Fruit fly (Drosophila melanogaster) whole organism, embryonic: ENCODE measurements around the gene Cpr30F.
A peak's percentile ranks its signal among the peaks of the same experiment; 100 is the strongest.

Experiments
- ATbp ChIP-seq: fragments of 200-800 bp; sonication (Bioruptor generic); optimal IDR thresholded peaks from 2 replicates; lab custom pipeline; 2017; ENCODE audit warnings: missing biosample characterization, mild to moderate bottlenecking, missing genetic modification characterization, missing genetic modification reagents
- BEAF-32 ChIP-seq: fragments of 200-800 bp; sonication (Bioruptor generic); optimal IDR thresholded peaks from 3 replicates; lab custom pipeline; 2017; ENCODE audit warnings: missing biosample characterization, missing genetic modification characterization, mild to moderate bottlenecking, moderate library complexity, missing genetic modification reagents
- CG1024 ChIP-seq: fragments of 200-800 bp; sonication (Bioruptor generic); IDR thresholded peaks from 2 replicates; pipeline ENCODE4 v1.3.6; 2022; ENCODE audit warnings: missing biosample characterization, missing genetic modification characterization
- CG10267 ChIP-seq: fragments of 200-800 bp; sonication (Bioruptor generic); optimal IDR thresholded peaks from 2 replicates; lab custom pipeline; 2018; ENCODE audit warnings: missing biosample characterization, mild to moderate bottlenecking, missing genetic modification characterization, moderate library complexity
- CG11093 ChIP-seq: fragments of 200-800 bp; sonication (Bioruptor generic); IDR thresholded peaks from 3 replicates; pipeline ENCODE4 v1.3.6; 2022; ENCODE audit warnings: missing biosample characterization, missing genetic modification characterization
- CG13424 ChIP-seq: fragments of 200-800 bp; sonication (Bioruptor generic); optimal IDR thresholded peaks from 2 replicates; lab custom pipeline; 2019; ENCODE audit warnings: missing biosample characterization, mild to moderate bottlenecking, missing genetic modification characterization, moderate library complexity
- CG15269 ChIP-seq: fragments of 200-800 bp; sonication (Bioruptor generic); optimal IDR thresholded peaks from 2 replicates; lab custom pipeline; 2018; ENCODE audit warnings: missing biosample characterization, mild to moderate bottlenecking, missing genetic modification characterization, moderate library complexity
- CG15479 ChIP-seq: fragments of 200-800 bp; sonication (Bioruptor generic); optimal IDR thresholded peaks from 3 replicates; lab custom pipeline; 2019; ENCODE audit warnings: missing biosample characterization, mild to moderate bottlenecking, missing genetic modification characterization, moderate library complexity
- CG16863 ChIP-seq: fragments of 200-800 bp; sonication (Bioruptor generic); optimal IDR thresholded peaks from 3 replicates; lab custom pipeline; 2016; ENCODE audit warnings: missing biosample characterization, missing genetic modification characterization
- CG17802 ChIP-seq: fragments of 200-800 bp; sonication (Bioruptor generic); optimal IDR thresholded peaks from 2 replicates; lab custom pipeline; 2018; ENCODE audit warnings: missing biosample characterization, mild to moderate bottlenecking, missing genetic modification characterization, moderate library complexity
- CG2116 ChIP-seq: fragments of 200-800 bp; sonication (Bioruptor generic); optimal IDR thresholded peaks from 3 replicates; lab custom pipeline; 2018; ENCODE audit warnings: missing biosample characterization, mild to moderate bottlenecking, missing genetic modification characterization
- CG2199 ChIP-seq: fragments of 200-800 bp; sonication (Bioruptor generic); IDR thresholded peaks from 3 replicates; pipeline ENCODE4 v1.3.6; 2022; ENCODE audit warnings: missing biosample characterization, missing genetic modification characterization
- CG32532 ChIP-seq: fragments of 200-800 bp; sonication (Bioruptor generic); IDR thresholded peaks from 2 replicates; pipeline ENCODE4 v1.3.6; 2022; ENCODE audit warnings: missing biosample characterization, missing genetic modification characterization
- CG32767 ChIP-seq: fragments of 200-800 bp; sonication (Bioruptor generic); IDR thresholded peaks from 2 replicates; pipeline ENCODE4 v1.3.6; 2022; ENCODE audit warnings: missing biosample characterization, missing genetic modification characterization
- CG33557 ChIP-seq: fragments of 200-800 bp; sonication (Bioruptor generic); optimal IDR thresholded peaks from 2 replicates; lab custom pipeline; 2019; ENCODE audit warnings: missing biosample characterization, mild to moderate bottlenecking, missing genetic modification characterization, moderate library complexity
- CG4328 ChIP-seq: fragments of 200-800 bp; sonication (Bioruptor generic); optimal IDR thresholded peaks from 3 replicates; lab custom pipeline; 2017; ENCODE audit warnings: missing biosample characterization, missing genetic modification reagents, missing genetic modification characterization
- CG4617 ChIP-seq: fragments of 200-800 bp; sonication (Bioruptor generic); optimal IDR thresholded peaks from 3 replicates; lab custom pipeline; 2016; ENCODE audit warnings: missing biosample characterization, missing genetic modification characterization, borderline replicate concordance
- CG6175 ChIP-seq: fragments of 200-800 bp; sonication (Bioruptor generic); IDR thresholded peaks from 3 replicates; pipeline ENCODE4 v1.3.6; 2022; ENCODE audit warnings: missing biosample characterization, missing genetic modification characterization
- CG7372 ChIP-seq: fragments of 200-800 bp; sonication (Bioruptor generic); IDR thresholded peaks from 2 replicates; pipeline ENCODE4 v1.3.6; 2022; ENCODE audit warnings: missing biosample characterization, missing genetic modification characterization
- CG8089 ChIP-seq: fragments of 200-800 bp; sonication (Bioruptor generic); optimal IDR thresholded peaks from 3 replicates; lab custom pipeline; 2016; ENCODE audit warnings: missing biosample characterization, missing genetic modification characterization
- CG8944 ChIP-seq: fragments of 200-800 bp; sonication (Bioruptor generic); optimal IDR thresholded peaks from 3 replicates; lab custom pipeline; 2016; ENCODE audit warnings: missing biosample characterization, missing genetic modification characterization
- Chrac-16 ChIP-seq: fragments of 200-800 bp; sonication (Bioruptor generic); optimal IDR thresholded peaks from 3 replicates; lab custom pipeline; 2016; ENCODE audit warnings: missing biosample characterization, missing genetic modification characterization
- D ChIP-seq, 2 experiments: fragments of 200-800 bp in 1 of 2; fragments of >200 bp in 1 of 2; sonication (Bioruptor generic) in 1 of 2; optimal IDR thresholded peaks; 2 replicates in 1 of 2; 3 replicates in 1 of 2; lab custom pipeline; 2017; ENCODE audit warnings: mild to moderate bottlenecking in 1 of 2, missing biosample characterization in 1 of 2, missing genetic modification characterization in 1 of 2, missing genetic modification reagents in 1 of 2
- Dp ChIP-seq: fragments of 200-800 bp; sonication (Bioruptor generic); optimal IDR thresholded peaks from 2 replicates; lab custom pipeline; 2018; ENCODE audit warnings: missing biosample characterization, mild to moderate bottlenecking, missing genetic modification characterization, moderate library complexity
- Gug ChIP-seq: fragments of 200-800 bp; sonication (Bioruptor generic); IDR thresholded peaks from 4 replicates; pipeline ENCODE4 v1.3.6; 2022; ENCODE audit warnings: missing biosample characterization, missing genetic modification characterization
- HLHmδ ChIP-seq: fragments of 200-800 bp; sonication (Bioruptor generic); optimal IDR thresholded peaks from 2 replicates; lab custom pipeline; 2018; ENCODE audit warnings: missing biosample characterization, mild to moderate bottlenecking, missing genetic modification characterization, moderate library complexity
- Hr51 ChIP-seq, 2 experiments: fragments of 200-800 bp; sonication (Bioruptor generic); optimal IDR thresholded peaks; 2 replicates in 1 of 2; 3 replicates in 1 of 2; lab custom pipeline; 2016 to 2018; ENCODE audit warnings: missing biosample characterization in 2 of 2, missing genetic modification characterization in 2 of 2, mild to moderate bottlenecking in 1 of 2, moderate library complexity in 1 of 2
- Lhr ChIP-seq: fragments of 200-800 bp; sonication (Bioruptor generic); optimal IDR thresholded peaks from 3 replicates; lab custom pipeline; 2017; ENCODE audit warnings: mild to moderate bottlenecking, missing biosample characterization, missing genetic modification reagents, missing genetic modification characterization
- MESR4 ChIP-seq: fragments of 200-800 bp; sonication (Bioruptor generic); optimal IDR thresholded peaks from 2 replicates; lab custom pipeline; 2018; ENCODE audit warnings: missing biosample characterization, mild to moderate bottlenecking, missing genetic modification characterization, moderate library complexity
- Oli ChIP-seq: fragments of 200-800 bp; sonication (Bioruptor generic); optimal IDR thresholded peaks from 2 replicates; lab custom pipeline; 2018; ENCODE audit warnings: missing biosample characterization, mild to moderate bottlenecking, missing genetic modification characterization, moderate library complexity
- Ravus ChIP-seq: fragments of 200-800 bp; sonication (Bioruptor generic); IDR thresholded peaks from 2 replicates; pipeline ENCODE4 v1.3.6; 2022; ENCODE audit warnings: missing biosample characterization, missing genetic modification characterization
- Taf1 ChIP-seq: fragments of 200-800 bp; sonication (Bioruptor generic); IDR thresholded peaks from 2 replicates; pipeline ENCODE4 v1.3.6; 2022; ENCODE audit warnings: missing biosample characterization, missing genetic modification characterization
- Vsx1 ChIP-seq: fragments of 200-800 bp; sonication (Bioruptor generic); optimal IDR thresholded peaks from 2 replicates; lab custom pipeline; 2017; ENCODE audit warnings: missing biosample characterization, mild to moderate bottlenecking, missing genetic modification characterization, missing genetic modification reagents
- cg ChIP-seq: fragments of 200-800 bp; sonication (Bioruptor generic); optimal IDR thresholded peaks from 3 replicates; lab custom pipeline; 2019; ENCODE audit warnings: missing biosample characterization, mild to moderate bottlenecking, missing genetic modification characterization, moderate library complexity
- chn ChIP-seq: fragments of 200-800 bp; sonication (Bioruptor generic); optimal IDR thresholded peaks from 2 replicates; lab custom pipeline; 2016; ENCODE audit warnings: missing biosample characterization, missing genetic modification characterization
- croc ChIP-seq: fragments of 200-800 bp; sonication (Bioruptor generic); conservative IDR thresholded peaks from 3 replicates; pipeline ENCODE4 v1.3.6; 2022; ENCODE audit warnings: missing biosample characterization, missing genetic modification characterization
- ewg ChIP-seq: fragments of 200-800 bp; sonication (Bioruptor generic); optimal IDR thresholded peaks from 3 replicates; lab custom pipeline; 2017; ENCODE audit warnings: mild to moderate bottlenecking, missing biosample characterization, missing genetic modification reagents, missing genetic modification characterization
- hb ChIP-seq: fragments of 200-800 bp; sonication (Bioruptor generic); IDR thresholded peaks from 3 replicates; pipeline ENCODE4 v1.3.6; 2022; ENCODE audit warnings: missing biosample characterization, missing genetic modification characterization; ENCODE audit not compliant: partially characterized antibody
- hth ChIP-seq: fragments of >200 bp; optimal IDR thresholded peaks from 2 replicates; lab custom pipeline; 2017; ENCODE audit warnings: inconsistent platforms
- lov ChIP-seq, 2 experiments: fragments of 200-800 bp in 1 of 2; fragments of >200 bp in 1 of 2; sonication (Bioruptor generic) in 1 of 2; IDR thresholded peaks in 1 of 2; optimal IDR thresholded peaks in 1 of 2; 2 replicates in 1 of 2; 3 replicates in 1 of 2; pipeline versions ENCODE4 v1.3.6 to Lab custom; 2017 to 2022; ENCODE audit warnings: missing biosample characterization in 1 of 2, missing genetic modification characterization in 1 of 2
- nerfin-1 ChIP-seq: fragments of 200-800 bp; sonication (Bioruptor generic); optimal IDR thresholded peaks from 3 replicates; lab custom pipeline; 2019; ENCODE audit warnings: missing biosample characterization, mild to moderate bottlenecking, missing genetic modification characterization, moderate library complexity
- peb ChIP-seq: fragments of 200-800 bp; sonication (Bioruptor generic); IDR thresholded peaks from 2 replicates; pipeline ENCODE4 v1.3.6; 2022; ENCODE audit warnings: missing biosample characterization, missing genetic modification characterization
- phol ChIP-seq: fragments of 200-800 bp; sonication (Bioruptor generic); optimal IDR thresholded peaks from 3 replicates; lab custom pipeline; 2018; ENCODE audit warnings: missing biosample characterization, mild to moderate bottlenecking, missing genetic modification characterization, moderate library complexity
- pita ChIP-seq: fragments of 200-800 bp; sonication (Bioruptor generic); optimal IDR thresholded peaks from 2 replicates; lab custom pipeline; 2017; ENCODE audit warnings: missing biosample characterization, mild to moderate bottlenecking, missing genetic modification characterization
- prd ChIP-seq, 3 experiments: fragments of >200 bp in 2 of 3; fragments of 200-800 bp in 1 of 3; sonication (Bioruptor generic) in 1 of 3; optimal IDR thresholded peaks in 2 of 3; IDR thresholded peaks in 1 of 3; 2 replicates in 2 of 3; 3 replicates in 1 of 3; pipeline versions ENCODE4 v1.3.6 to Lab custom; 2017 to 2022; ENCODE audit warnings: missing biosample characterization in 1 of 3, missing genetic modification characterization in 1 of 3
- pros ChIP-seq: fragments of 200-800 bp; sonication (Bioruptor generic); optimal IDR thresholded peaks from 3 replicates; lab custom pipeline; 2019; ENCODE audit warnings: missing biosample characterization, mild to moderate bottlenecking, missing genetic modification characterization, moderate library complexity
- ranshi ChIP-seq: fragments of 200-800 bp; sonication (Bioruptor generic); IDR thresholded peaks from 2 replicates; pipeline ENCODE4 v1.3.6; 2022; ENCODE audit warnings: missing biosample characterization, missing genetic modification characterization
- ttk ChIP-seq: fragments of 200-800 bp; sonication (Bioruptor generic); IDR thresholded peaks from 2 replicates; pipeline ENCODE4 v2.1.2; 2022; ENCODE audit warnings: missing biosample characterization, missing genetic modification characterization

The Cpr30F gene

DNA sequence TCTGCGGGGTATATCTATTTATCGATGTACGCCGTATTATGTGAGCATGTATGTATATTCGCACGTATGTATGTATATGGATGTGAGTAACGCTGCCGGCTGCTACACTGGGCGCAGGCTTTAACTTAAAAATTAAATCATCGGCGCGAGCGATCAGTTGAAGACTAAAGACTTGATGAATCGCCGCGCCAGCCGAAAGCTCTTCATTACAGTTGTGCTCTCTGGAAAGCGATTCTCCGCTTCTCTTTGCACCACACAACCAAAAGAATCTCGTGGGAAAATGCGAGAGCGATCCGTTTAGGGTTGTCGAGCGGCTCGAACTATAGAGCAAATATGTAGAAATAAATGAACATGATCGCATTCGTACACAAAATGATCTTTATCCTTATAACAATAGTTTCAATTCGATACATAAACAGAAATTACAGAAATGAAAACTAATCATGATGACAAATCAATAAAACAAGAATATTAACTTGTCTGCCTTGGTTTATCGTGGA lies 24.4 kb downstream of the Cpr30F start, which contains the start of gene CG13124 (continued):
- TF ChIP-seq Hr51 (GFP tag; optimal IDR thresholded peaks at IDR 0.05; lab: Kevin White, UChicago) = peak in 1 of 2 experiments; percentile 27
- TF ChIP-seq CG8089 = no peak
- no peak for TF ChIP-seq Dp (GFP tag; lab: Kevin White, UChicago)
- no peak for TF ChIP-seq CG11093
- no peak for TF ChIP-seq CG15479 (GFP tag; lab: Kevin White, UChicago)
- no peak for TF ChIP-seq peb
- no peak for TF ChIP-seq HLHmδ
- no peak for TF ChIP-seq croc (GFP tag; lab: Robert Waterston, UW)
- TF ChIP-seq nerfin-1 = no peak
- TF ChIP-seq CG4617 (GFP tag; lab: Kevin White, UChicago) = no peak
- no peak for TF ChIP-seq CG33557
- TF ChIP-seq phol (tag; lab: Kevin White, UChicago) = no peak
- no peak for TF ChIP-seq ranshi
- TF ChIP-seq MESR4 (GFP tag; lab: Kevin White, UChicago) = peak; percentile 5
- no peak for TF ChIP-seq CG4328 (GFP tag; lab: Kevin White, UChicago)
- no peak for TF ChIP-seq CG6175 (GFP tag; lab: Robert Waterston, UW)
- peak; percentile 16 for TF ChIP-seq ATbp (GFP tag; lab: Kevin White, UChicago)
- no peak for TF ChIP-seq ewg (GFP tag; lab: Kevin White, UChicago)
- TF ChIP-seq CG2116 (GFP tag; lab: Kevin White, UChicago) = no peak
- TF ChIP-seq prd (optimal IDR thresholded peaks at IDR 0.05; lab: Kevin White, UChicago) = no peak
- TF ChIP-seq prd (GFP tag; IDR thresholded peaks at IDR 0.05; lab: Robert Waterston, UW) = no peak
- no peak for TF ChIP-seq Vsx1 (GFP tag; lab: Kevin White, UChicago)
- no peak for TF ChIP-seq CG2199 (GFP tag; lab: Robert Waterston, UW)
- 0 out of 2 replicates have a peak, but pooled peaks have one; percentile 26 for TF ChIP-seq CG7372 (GFP tag; lab: Robert Waterston, UW)
- no peak for TF ChIP-seq CG16863
- TF ChIP-seq pita (GFP tag; lab: Kevin White, UChicago) = no peak
- TF ChIP-seq BEAF-32 (GFP tag; lab: Kevin White, UChicago) = no peak
- no peak for TF ChIP-seq Oli
- TF ChIP-seq hb (GFP tag; lab: Robert Waterston, UW) = no peak
- TF ChIP-seq CG17802 (tag; lab: Kevin White, UChicago) = no peak
- TF ChIP-seq CG10267 (tag; lab: Kevin White, UChicago) = peak; percentile 0
- TF ChIP-seq CG32532 (GFP tag; lab: Robert Waterston, UW) = peak; percentile 73; the same call in 1 of the 2 replicates
- no peak for TF ChIP-seq chn (GFP tag; lab: Kevin White, UChicago)
- TF ChIP-seq CG15269 (tag; lab: Kevin White, UChicago) = peak; percentile 44
- TF ChIP-seq Gug (GFP tag; lab: Robert Waterston, UW) = no peak
- no peak for TF ChIP-seq Taf1 (GFP tag; lab: Robert Waterston, UW)
- TF ChIP-seq Ravus (GFP tag; lab: Robert Waterston, UW) = no peak
- no peak for TF ChIP-seq CG8944 (GFP tag; lab: Kevin White, UChicago)
- no peak for TF ChIP-seq Chrac-16 (GFP tag; lab: Kevin White, UChicago)
- TF ChIP-seq hth = no peak
- TF ChIP-seq lov (optimal IDR thresholded peaks at IDR 0.05; lab: Kevin White, UChicago) = no peak
- no peak for TF ChIP-seq lov (GFP tag; IDR thresholded peaks at IDR 0.05; lab: Robert Waterston, UW)
- TF ChIP-seq ttk (GFP tag; lab: Robert Waterston, UW) = no peak
- TF ChIP-seq D (optimal IDR thresholded peaks at IDR 0.05; lab: Kevin White, UChicago) = no peak
- TF ChIP-seq D (GFP tag; optimal IDR thresholded peaks at IDR 0.05; lab: Kevin White, UChicago) = no peak
- TF ChIP-seq pros (GFP tag; lab: Kevin White, UChicago) = no peak
- peak; percentile 46 for TF ChIP-seq cg
- no peak for TF ChIP-seq Lhr (GFP tag; lab: Kevin White, UChicago)
- 0 out of 2 replicates have a peak, but pooled peaks have one; percentile 14 for TF ChIP-seq CG32767 (GFP tag; lab: Robert Waterston, UW)
- TF ChIP-seq CG1024 (GFP tag; lab: Robert Waterston, UW) = no peak
- TF ChIP-seq CG13424 (tag; lab: Kevin White, UChicago) = peak; percentile 40
